Fruit fly (Drosophila melanogaster): ENCODE data around the gene CG4238.

The CG4238 gene

dm6 chr2L:1970312-1970929 is 39.2 kb upstream of the CG4238 start, which contains the start of gene erm (continued):
- TF ChIP-seq CG7987 (GFP tag; optimal IDR thresholded peaks at IDR 0.05) (no peak), Aef1 (GFP tag; IDR thresholded peaks at IDR 0.05) (peak; percentile 75), btn (GFP tag; optimal IDR thresholded peaks at IDR 0.05) (no peak), Mes4 (GFP tag; optimal IDR thresholded peaks at IDR 0.05) (no peak), CrebB (tag; optimal IDR thresholded peaks at IDR 0.05) (no peak), CG2202 (tag; optimal IDR thresholded peaks at IDR 0.05) (no peak), CG12299 (tag; optimal IDR thresholded peaks at IDR 0.05) (no peak), CG6791 (GFP tag; IDR thresholded peaks at IDR 0.05; ENCODE audit: partially characterized antibody) (0 out of 3 replicates have a peak, but pooled peaks have one; percentile 5), CG1832 (GFP tag; optimal IDR thresholded peaks at IDR 0.05) (peak; percentile 98), Jarid2 (GFP tag; optimal IDR thresholded peaks at IDR 0.05) (peak; percentile 14), zen (tag; optimal IDR thresholded peaks at IDR 0.05) (peak; percentile 57), ci (GFP tag; IDR thresholded peaks at IDR 0.05) (0 out of 3 replicates have a peak, but pooled peaks have one; percentile 16), CG4360 (GFP tag; IDR thresholded peaks at IDR 0.05) (peak; percentile 98), CG10462 (GFP tag; optimal IDR thresholded peaks at IDR 0.05) (no peak), CG32532 (GFP tag; IDR thresholded peaks at IDR 0.05) (peak; percentile 29; the same call in 1 of the 2 replicates), CG4730 (GFP tag; IDR thresholded peaks at IDR 0.05) (no peak), CG17186 (GFP tag; optimal IDR thresholded peaks at IDR 0.05) (no peak), CG1233 (GFP tag; optimal IDR thresholded peaks at IDR 0.05) (no peak), Doc2 (GFP tag; IDR thresholded peaks at IDR 0.05) (no peak), emc (GFP tag; optimal IDR thresholded peaks at IDR 0.05) (no peak), Bdp1 (GFP tag; optimal IDR thresholded peaks at IDR 0.05) (no peak), CG3726 (GFP tag; IDR thresholded peaks at IDR 0.05) (no peak), hkb (optimal IDR thresholded peaks at IDR 0.05) (no peak), hkb (GFP tag; IDR thresholded peaks at IDR 0.05) (no peak), bcd (GFP tag; optimal IDR thresholded peaks at IDR 0.05) (no peak), CG10565 (GFP tag; optimal IDR thresholded peaks at IDR 0.05) (no peak), CG1603 (tag; optimal IDR thresholded peaks at IDR 0.05) (no peak), Six4 (GFP tag; optimal IDR thresholded peaks at IDR 0.05) (no peak), CG17829 (tag; optimal IDR thresholded peaks at IDR 0.05) (peak; percentile 16), CoRest (tag; optimal IDR thresholded peaks at IDR 0.05) (peak; percentile 63), CG12071 (GFP tag; optimal IDR thresholded peaks at IDR 0.05) (no peak), eyg (GFP tag; optimal IDR thresholded peaks at IDR 0.05) (no peak), CG17612 (GFP tag; IDR thresholded peaks at IDR 0.05) (no peak), sens (GFP tag) (peak; percentile 76), wek (GFP tag; optimal IDR thresholded peaks at IDR 0.05) (no peak), Trl (optimal IDR thresholded peaks at IDR 0.05) (peak; percentile 27 to 76), Trl (GFP tag; optimal IDR thresholded peaks at IDR 0.05) (peak; percentile 57), unc-4 (GFP tag; IDR thresholded peaks at IDR 0.05; ENCODE audit: partially characterized antibody) (no peak), CG6689 (GFP tag; IDR thresholded peaks at IDR 0.05) (no peak), z (GFP tag; IDR thresholded peaks at IDR 0.05) (peak; percentile 67; the same call in 1 of the 3 replicates), fd3F (GFP tag; optimal IDR thresholded peaks at IDR 0.05) (no peak), ttk (GFP tag; IDR thresholded peaks at IDR 0.05) (peak; percentile 42; the same call in 1 of the 2 replicates), ems (GFP tag; optimal IDR thresholded peaks at IDR 0.05) (no peak), lola (GFP tag; optimal IDR thresholded peaks at IDR 0.05) (no peak), CG9932 (GFP tag; IDR thresholded peaks at IDR 0.05) (no peak), lov (optimal IDR thresholded peaks at IDR 0.05) (no peak), lov (GFP tag; IDR thresholded peaks at IDR 0.05) (no peak), Poxn (GFP tag; IDR thresholded peaks at IDR 0.05) (no peak), CG17912 (GFP tag; optimal IDR thresholded peaks at IDR 0.05) (no peak), CG6854 (GFP tag; optimal IDR thresholded peaks at IDR 0.05) (no peak), tx (GFP tag; optimal IDR thresholded peaks at IDR 0.05) (no peak), HHEX (GFP tag; optimal IDR thresholded peaks at IDR 0.05) (no peak)
